Worm (Caenorhabditis elegans): ENCODE data around the gene C16C8.4.

The C16C8.4 gene

DNA sequence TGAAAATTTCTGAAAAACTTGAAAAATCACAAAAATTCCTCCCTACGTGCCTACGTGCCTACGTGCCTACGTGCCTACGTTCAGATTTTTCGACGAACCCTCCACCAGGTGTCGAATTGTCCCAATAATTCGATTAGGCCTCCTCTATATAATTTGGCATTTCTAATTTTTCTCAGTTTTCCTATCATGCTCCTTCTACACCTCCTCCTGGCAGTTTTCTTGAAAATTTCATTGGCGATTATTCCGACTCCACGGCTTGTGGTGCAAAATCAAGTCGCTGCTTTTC lies 3.6 kb downstream of the C16C8.4 start, which contains the start of gene C16C8.17:
C16C8.17 (plus strand) TSS at position 187 of the 286 bp plus-strand sequence.
- TF ChIP-seq ets-4 (GFP tag; optimal IDR thresholded peaks at IDR 0.05): no peak
- TF ChIP-seq F52B5.7 (tag; optimal IDR thresholded peaks at IDR 0.05): no peak
- no peak for TF ChIP-seq Y67H2A.10 (GFP tag; conservative IDR thresholded peaks at IDR 0.05)
- no peak for TF ChIP-seq Y56A3A.18 (GFP tag; IDR thresholded peaks at IDR 0.05)
- TF ChIP-seq let-526 (GFP tag; IDR thresholded peaks at IDR 0.05): no peak

DNA sequence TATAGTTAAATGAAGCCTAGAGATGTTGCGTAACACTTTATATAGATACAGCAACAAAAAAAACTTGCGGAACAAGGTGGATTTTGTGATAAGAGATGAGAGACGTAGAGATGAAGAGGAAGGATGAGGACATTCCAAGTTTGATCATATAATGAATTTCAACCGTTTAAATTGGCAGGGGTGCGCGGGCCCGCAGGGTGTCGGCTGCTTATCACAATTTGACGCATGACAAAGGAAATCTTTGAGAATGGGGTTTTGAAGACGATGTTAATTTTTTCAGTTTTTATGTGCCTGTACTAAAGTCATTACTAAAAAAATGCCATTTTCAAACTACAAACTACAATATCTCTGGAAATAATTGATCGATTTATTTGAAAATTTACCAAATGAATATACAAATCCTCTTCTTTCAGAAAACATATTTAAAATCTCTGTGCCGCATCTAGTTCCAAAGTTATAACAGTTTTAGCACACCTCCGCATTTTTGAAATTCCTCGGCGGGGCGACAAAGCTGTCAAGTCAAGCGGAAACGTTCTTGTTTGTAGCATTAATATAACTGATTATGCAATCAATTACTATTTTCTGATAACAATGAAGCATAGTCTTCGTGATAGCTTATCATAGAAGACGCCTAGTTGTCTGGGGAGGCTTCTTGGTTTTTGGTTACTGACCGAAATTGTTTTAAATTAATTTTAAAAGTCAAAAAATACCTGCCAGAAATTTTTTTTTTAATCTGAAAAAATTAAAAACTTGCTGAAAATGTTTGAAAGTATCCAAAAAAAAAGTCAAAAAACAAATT lies 4.1 kb downstream of the C16C8.4 start:
- TF ChIP-seq snpc-1.1 (tag; optimal IDR thresholded peaks at IDR 0.05; ENCODE audit: insufficient read depth) (peak; percentile 29), snpc-4 (GFP tag; optimal IDR thresholded peaks at IDR 0.05) (no peak), snpc-4 (tag; optimal IDR thresholded peaks at IDR 0.05) (peak in 2 of 4 experiments; percentile 36 to 78), lin-26 (GFP tag; IDR thresholded peaks at IDR 0.05) (no peak), die-1 (tag; optimal IDR thresholded peaks at IDR 0.05) (no peak)

DNA sequence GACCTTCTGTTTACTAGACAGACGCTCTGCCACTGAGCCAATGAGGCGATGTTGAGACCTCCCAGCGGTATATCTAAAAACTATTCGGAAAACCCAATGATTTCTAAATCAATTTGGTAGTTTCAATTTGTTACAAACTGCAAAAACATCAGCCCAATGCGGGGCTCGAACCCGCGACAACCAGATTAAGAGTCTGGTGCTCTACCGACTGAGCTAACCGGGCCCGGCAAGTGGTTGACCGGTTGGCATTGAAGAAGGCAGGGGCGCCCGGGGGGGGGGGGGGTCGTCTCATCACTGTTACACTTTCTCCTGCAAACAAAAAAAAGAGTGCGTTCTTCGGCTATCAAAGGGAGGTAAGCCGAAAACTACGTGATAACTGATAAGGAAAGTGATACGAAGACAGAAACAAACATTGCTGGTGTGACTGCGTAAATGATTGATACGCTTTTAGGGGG lies 4.9 kb downstream of the C16C8.4 start:
- TF ChIP-seq efl-1 (GFP tag; optimal IDR thresholded peaks at IDR 0.05) (no peak), Y53F4B.3 (GFP tag; IDR thresholded peaks at IDR 0.05) (no peak), ceh-79 (tag; optimal IDR thresholded peaks at IDR 0.05) (peak; percentile 75), die-1 (tag; optimal IDR thresholded peaks at IDR 0.05) (peak; percentile 80), nhr-120 (GFP tag; IDR thresholded peaks at IDR 0.05) (0 out of 2 replicates have a peak, but pooled peaks have one; percentile 79), lin-54 (GFP tag; optimal IDR thresholded peaks at IDR 0.05) (peak; percentile 59), Y53G8AR.9 (GFP tag; conservative IDR thresholded peaks at IDR 0.05) (peak; percentile 73; the same call in 1 of the 2 replicates), B0035.1 (tag; optimal IDR thresholded peaks at IDR 0.05) (peak; percentile 27), Y56A3A.18 (GFP tag; IDR thresholded peaks at IDR 0.05) (peak; percentile 87), lsl-1 (GFP tag; optimal IDR thresholded peaks at IDR 0.05) (peak; percentile 65), nhr-80 (tag; optimal IDR thresholded peaks at IDR 0.05) (peak; percentile 79), K12H6.12 (tag; optimal IDR thresholded peaks at IDR 0.05) (peak; percentile 44), lin-26 (GFP tag; IDR thresholded peaks at IDR 0.05) (peak; percentile 96), sdz-38 (tag; optimal IDR thresholded peaks at IDR 0.05) (no peak), Y95B8A.8 (GFP tag; IDR thresholded peaks at IDR 0.05) (no peak), pbrm-1 (GFP tag; IDR thresholded peaks at IDR 0.05) (peak; percentile 81), B0019.2 (GFP tag; conservative IDR thresholded peaks at IDR 0.05) (peak; percentile 49; the same call in 1 of the 2 replicates), aptf-2 (GFP tag; conservative IDR thresholded peaks at IDR 0.05) (peak; percentile 43; the same call in 1 of the 2 replicates), repo-1 (tag; optimal IDR thresholded peaks at IDR 0.05) (peak; percentile 82), somi-1 (GFP tag; optimal IDR thresholded peaks at IDR 0.05) (peak; percentile 68), F52B5.7 (tag; optimal IDR thresholded peaks at IDR 0.05) (peak; percentile 8), hlh-12 (tag; optimal IDR thresholded peaks at IDR 0.05) (no peak), attf-3 (GFP tag; conservative IDR thresholded peaks at IDR 0.05) (no peak), F55B11.4 (tag; optimal IDR thresholded peaks at IDR 0.05; ENCODE audit: borderline replicate concordance, insufficient read depth) (no peak), hsf-1 (GFP tag; IDR thresholded peaks at IDR 0.05) (no peak), C06A6.2 (GFP tag; conservative IDR thresholded peaks at IDR 0.05) (peak; percentile 30; the same call in 1 of the 2 replicates), ets-4 (GFP tag; optimal IDR thresholded peaks at IDR 0.05) (peak; percentile 33), F39B2.1 (GFP tag; IDR thresholded peaks at IDR 0.05) (no peak), attf-5 (GFP tag; optimal IDR thresholded peaks at IDR 0.05) (peak; percentile 55), ceh-58 (GFP tag; IDR thresholded peaks at IDR 0.05) (0 out of 2 replicates have a peak, but pooled peaks have one; percentile 54), ceh-40 (GFP tag; IDR thresholded peaks at IDR 0.05) (peak; percentile 76; the same call in 1 of the 2 replicates), nfya-2 (GFP tag; IDR thresholded peaks at IDR 0.05) (no peak), snpc-1.3 (tag; optimal IDR thresholded peaks at IDR 0.05; ENCODE audit: insufficient read depth) (peak; percentile 52), ceh-91 (GFP tag; IDR thresholded peaks at IDR 0.05) (0 out of 2 replicates have a peak, but pooled peaks have one; percentile 21), lin-40 (tag; optimal IDR thresholded peaks at IDR 0.05) (no peak), madf-8 (GFP tag; conservative IDR thresholded peaks at IDR 0.05) (no peak), madf-3 (GFP tag; IDR thresholded peaks at IDR 0.05) (no peak), zim-3 (tag; optimal IDR thresholded peaks at IDR 0.05) (peak; percentile 71)
